Fruit fly (Drosophila melanogaster) whole organism, prepupa: ENCODE results near the gene spn-F.

ENCODE experiments used
- Blimp-1 ChIP-seq: fragments of 200-800 bp; sonication (Bioruptor generic); optimal IDR thresholded peaks from 3 replicates; lab custom pipeline; 2017; ENCODE audit warnings: missing biosample characterization, missing genetic modification characterization, mild to moderate bottlenecking, moderate library complexity, missing genetic modification reagents
- CG11762 ChIP-seq: fragments of 200-800 bp; sonication (Bioruptor generic); optimal IDR thresholded peaks from 3 replicates; lab custom pipeline; 2016; ENCODE audit warnings: missing biosample characterization, missing genetic modification characterization; ENCODE audit not compliant: insufficient read depth
- CG6792 ChIP-seq: fragments of 200-800 bp; sonication (Bioruptor generic); optimal IDR thresholded peaks from 3 replicates; lab custom pipeline; 2016; ENCODE audit warnings: missing biosample characterization, missing genetic modification characterization
- CG6854 ChIP-seq: fragments of 200-800 bp; sonication (Bioruptor generic); optimal IDR thresholded peaks from 2 replicates; lab custom pipeline; 2017; ENCODE audit warnings: missing biosample characterization, mild to moderate bottlenecking, missing genetic modification characterization
- Eip75B ChIP-seq: fragments of 200-800 bp; sonication (Bioruptor generic); optimal IDR thresholded peaks from 3 replicates; lab custom pipeline; 2016; ENCODE audit warnings: missing biosample characterization, missing genetic modification characterization
- Eip78C ChIP-seq: fragments of 200-800 bp; sonication (Bioruptor generic); peaks from one replicate; lab custom pipeline; 2016; ENCODE audit warnings: missing biosample characterization, missing genetic modification characterization
- Gug ChIP-seq: fragments of 200-800 bp; sonication (Bioruptor generic); IDR thresholded peaks from 2 replicates; pipeline ENCODE4 v1.3.6; 2022; ENCODE audit warnings: missing biosample characterization, missing genetic modification characterization
- Lpt ChIP-seq: fragments of 200-800 bp; sonication (Bioruptor generic); optimal IDR thresholded peaks from 3 replicates; lab custom pipeline; 2016; ENCODE audit warnings: missing biosample characterization, missing genetic modification characterization
- Smox ChIP-seq: fragments of 200-800 bp; sonication (Bioruptor generic); optimal IDR thresholded peaks from 3 replicates; lab custom pipeline; 2016; ENCODE audit warnings: missing biosample characterization, missing genetic modification characterization
- Sox102F ChIP-seq: fragments of 200-800 bp; sonication (Bioruptor generic); optimal IDR thresholded peaks from 2 replicates; lab custom pipeline; 2016; ENCODE audit warnings: missing biosample characterization, mild to moderate bottlenecking, missing genetic modification characterization
- dsx ChIP-seq: fragments of 200-800 bp; optimal IDR thresholded peaks from 3 replicates; lab custom pipeline; 2019; ENCODE audit warnings: missing biosample characterization, mild to moderate bottlenecking, missing genetic modification characterization, moderate library complexity; ENCODE audit not compliant: poor library complexity, severe bottlenecking
- esn ChIP-seq: fragments of 200-800 bp; sonication (Bioruptor generic); optimal IDR thresholded peaks from 2 replicates; lab custom pipeline; 2016; ENCODE audit warnings: missing biosample characterization, mild to moderate bottlenecking, missing genetic modification characterization, moderate library complexity
- fd85E ChIP-seq: fragments of 200-800 bp; sonication (Bioruptor generic); optimal IDR thresholded peaks from 3 replicates; lab custom pipeline; 2016; ENCODE audit warnings: missing biosample characterization, missing genetic modification characterization
- fkh ChIP-seq: fragments of 200-800 bp; sonication (Bioruptor generic); optimal IDR thresholded peaks from 3 replicates; lab custom pipeline; 2017; ENCODE audit warnings: missing biosample characterization, mild to moderate bottlenecking, missing genetic modification characterization, moderate library complexity

DNA sequence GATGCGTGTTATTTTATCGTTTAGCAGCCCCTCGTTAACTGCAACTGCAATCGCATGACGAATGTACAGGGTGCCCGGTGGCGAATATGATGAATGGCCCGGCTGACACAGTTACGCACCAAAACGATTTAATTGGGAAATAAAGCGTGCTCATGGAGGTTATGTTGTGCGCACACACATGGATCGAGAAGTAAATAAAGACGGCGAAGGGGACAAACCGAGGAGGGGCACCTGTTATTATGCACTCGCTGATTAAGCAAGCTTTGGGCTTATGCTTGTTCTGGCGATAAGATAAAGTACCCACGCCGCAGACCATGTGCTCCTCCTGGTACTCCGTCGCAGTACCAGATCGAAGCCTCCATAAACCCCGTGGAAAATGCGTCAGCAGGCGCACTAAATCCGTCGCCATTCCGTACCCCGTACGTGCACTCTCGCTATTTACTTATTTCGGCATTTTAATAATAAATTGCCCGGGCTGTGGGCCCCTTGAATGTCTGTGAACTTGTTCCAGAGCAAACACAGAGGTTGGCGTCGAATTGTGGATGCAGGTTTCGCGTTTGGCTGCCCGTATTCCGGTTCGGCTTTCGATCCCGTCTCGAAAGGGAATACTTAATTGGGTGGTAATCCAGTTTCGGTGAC lies 29.8 kb upstream of the spn-F start:
- peak; percentile 83 for TF ChIP-seq esn (GFP tag; lab: Kevin White, UChicago)
- 0 out of 2 replicates have a peak, but pooled peaks have one; percentile 25 for TF ChIP-seq Gug (GFP tag; lab: Robert Waterston, UW)
- TF ChIP-seq Lpt (GFP tag; lab: Kevin White, UChicago): peak; percentile 40
- TF ChIP-seq Eip75B (GFP tag; lab: Kevin White, UChicago): peak; percentile 80
- TF ChIP-seq Eip78C (GFP tag; lab: Kevin White, UChicago): peak; percentile 89
- TF ChIP-seq Sox102F (GFP tag; lab: Kevin White, UChicago): peak; percentile 86
- peak; percentile 77 for TF ChIP-seq Smox (GFP tag; lab: Kevin White, UChicago)
- peak; percentile 81 for TF ChIP-seq CG6792 (GFP tag; lab: Kevin White, UChicago)
- peak; percentile 7 for TF ChIP-seq fd85E (GFP tag; lab: Kevin White, UChicago)
- TF ChIP-seq Blimp-1 (GFP tag; lab: Kevin White, UChicago): peak; percentile 24
- TF ChIP-seq dsx (GFP tag; lab: Kevin White, UChicago): no peak
- TF ChIP-seq fkh (GFP tag; lab: Kevin White, UChicago): no peak
- peak; percentile 44 for TF ChIP-seq CG11762 (GFP tag; lab: Kevin White, UChicago)
- peak; percentile 39 for TF ChIP-seq CG6854 (GFP tag; lab: Kevin White, UChicago)
